Worm (Caenorhabditis elegans) whole organism, L2 larva: Measurements from ENCODE around the gene ymel-1.

ENCODE experiments used
- R02D3.7 ChIP-seq: fragments of 150-350 bp; optimal IDR thresholded peaks from 2 replicates; lab custom pipeline; 2014; ENCODE audit warnings: missing biosample characterization, missing genetic modification characterization
- alr-1 ChIP-seq: fragments of 150-350 bp; optimal IDR thresholded peaks from 2 replicates; lab custom pipeline; 2014; ENCODE audit warnings: missing biosample characterization, missing genetic modification characterization
- elt-1 ChIP-seq: fragments of 150-350 bp; optimal IDR thresholded peaks from 2 replicates; lab custom pipeline; 2014; ENCODE audit warnings: missing biosample characterization, missing genetic modification characterization
- lin-13 ChIP-seq: fragments of 150-350 bp; optimal IDR thresholded peaks from 2 replicates; lab custom pipeline; 2014; ENCODE audit warnings: missing biosample characterization, missing genetic modification reagents, missing genetic modification characterization
- lsy-2 ChIP-seq, 2 experiments: fragments of 150-350 bp in 1 of 2; sonication (generic microtip) in 1 of 2; optimal IDR thresholded peaks; 2 replicates each; lab custom pipeline; 2014 to 2017; ENCODE audit warnings: missing biosample characterization in 2 of 2, missing genetic modification characterization in 2 of 2
- nhr-11 ChIP-seq: fragments of 150-350 bp; optimal IDR thresholded peaks from 2 replicates; lab custom pipeline; 2014; ENCODE audit warnings: missing biosample characterization, missing genetic modification characterization
- nhr-12 ChIP-seq: fragments of 150-350 bp; optimal IDR thresholded peaks from 2 replicates; lab custom pipeline; 2014; ENCODE audit warnings: missing biosample characterization, missing genetic modification characterization
- nhr-129 ChIP-seq: fragments of 150-350 bp; optimal IDR thresholded peaks from 2 replicates; lab custom pipeline; 2014; ENCODE audit warnings: missing biosample characterization, missing genetic modification characterization
- nhr-21 ChIP-seq: fragments of 150-350 bp; optimal IDR thresholded peaks from 2 replicates; lab custom pipeline; 2014; ENCODE audit warnings: missing biosample characterization, missing genetic modification characterization
- nhr-237 ChIP-seq: fragments of 150-350 bp; optimal IDR thresholded peaks from 2 replicates; lab custom pipeline; 2014; ENCODE audit warnings: missing biosample characterization, missing genetic modification characterization
- sma-3 ChIP-seq: sonication (generic microtip); optimal IDR thresholded peaks from 2 replicates; lab custom pipeline; 2016; ENCODE audit warnings: missing genetic modification reagents, missing genetic modification characterization, missing compliant biosample characterization
- sma-9 ChIP-seq, 2 experiments: fragments of 150-350 bp in 1 of 2; sonication (generic microtip) in 1 of 2; optimal IDR thresholded peaks; 2 replicates each; lab custom pipeline; 2014 to 2016; ENCODE audit warnings: missing genetic modification characterization in 2 of 2, mild to moderate bottlenecking in 1 of 2, missing biosample characterization in 1 of 2, missing compliant biosample characterization in 1 of 2, missing genetic modification reagents in 1 of 2, moderate library complexity in 1 of 2
- unc-39 ChIP-seq: fragments of 150-350 bp; optimal IDR thresholded peaks from 2 replicates; lab custom pipeline; 2014; ENCODE audit warnings: missing biosample characterization, missing genetic modification characterization
- unc-62 ChIP-seq: fragments of 150-350 bp; optimal IDR thresholded peaks from 2 replicates; lab custom pipeline; 2014; ENCODE audit warnings: missing biosample characterization, missing genetic modification reagents, missing genetic modification characterization

ce11 chrIII:10407198-10407663 is 8.7 kb upstream of the ymel-1 start, which contains the start of gene hat-1:
- peak; percentile 35 for TF ChIP-seq nhr-12
- TF ChIP-seq unc-62 (GFP tag; lab: Kevin White, UChicago) = peak; percentile 80
- peak; percentile 96 for TF ChIP-seq nhr-21
- peak; percentile 53 for TF ChIP-seq nhr-237 (tag; lab: Kevin White, UChicago)
- peak; percentile 93 for TF ChIP-seq sma-9 (GFP tag; optimal IDR thresholded peaks at IDR 0.05; lab: Kevin White, UChicago)
- TF ChIP-seq sma-9 (tag; optimal IDR thresholded peaks at IDR 0.05; lab: Kevin White, UChicago) = no peak
- no peak for TF ChIP-seq elt-1
- TF ChIP-seq nhr-129 (tag; lab: Kevin White, UChicago) = peak; percentile 80
- TF ChIP-seq lsy-2 (tag; optimal IDR thresholded peaks at IDR 0.05; lab: Kevin White, UChicago) = peak; percentile 91 to 96
- TF ChIP-seq lin-13 (GFP tag; lab: Kevin White, UChicago) = peak; percentile 95
- TF ChIP-seq nhr-11 (tag; lab: Kevin White, UChicago) = no peak
- peak; percentile 98 for TF ChIP-seq sma-3 (GFP tag; lab: Kevin White, UChicago)
- TF ChIP-seq R02D3.7 (tag; lab: Kevin White, UChicago) = peak; percentile 99
- no peak for TF ChIP-seq unc-39 (tag; lab: Kevin White, UChicago)
- TF ChIP-seq alr-1 (tag; lab: Kevin White, UChicago) = no peak
